Worm (Caenorhabditis elegans) whole organism, L4/young adult: ENCODE results near the gene srd-11.

Experiments used
- W03F9.2 ChIP-seq: fragments of 150-350 bp; optimal IDR thresholded peaks from 2 replicates; lab custom pipeline; 2014; ENCODE audit warnings: missing biosample characterization, missing genetic modification characterization
- dao-5 ChIP-seq: sonication (generic microtip); optimal IDR thresholded peaks from 2 replicates; lab custom pipeline; 2016; ENCODE audit warnings: missing genotype, missing genetic modification characterization, moderate library complexity, missing compliant biosample characterization
- him-1 ChIP-seq: sonication (generic microtip); optimal IDR thresholded peaks from 2 replicates; lab custom pipeline; 2016; ENCODE audit warnings: missing genotype, missing genetic modification reagents, missing genetic modification characterization, missing compliant biosample characterization

ce11 chrV:13660115-13660514 lies 40.5 kb upstream of the srd-11 start:
- TF ChIP-seq him-1 (tag; lab: Kevin White, UChicago) (no peak), dao-5 (no peak), W03F9.2 (tag; lab: Kevin White, UChicago) (peak; percentile 68)
